Worm (Caenorhabditis elegans): ENCODE results near the gene F10G2.1.

F10G2.1 gene

DNA sequence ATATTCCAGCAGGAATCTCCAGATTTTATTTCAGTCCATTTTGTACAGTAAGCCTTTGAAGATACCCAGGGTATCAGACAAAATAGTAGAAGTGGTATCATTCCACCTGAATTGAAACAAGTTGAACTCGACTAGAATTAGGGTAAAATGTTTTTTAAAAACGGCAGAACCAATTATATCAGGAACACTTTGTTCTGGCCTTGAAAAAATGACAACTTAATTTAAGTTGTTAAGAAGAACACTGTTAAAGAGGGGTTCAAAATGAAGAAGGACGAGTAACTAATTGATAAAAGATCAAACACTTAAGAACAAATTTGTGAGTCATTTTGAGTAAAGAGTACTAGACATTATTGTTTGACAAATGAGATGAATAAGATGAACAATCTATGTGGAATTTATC is 11.4 kb upstream of the F10G2.1 start, which contains the start of gene lmd-4:
lmd-4 (minus strand) TSS at position 101 of the 400 bp plus-strand sequence.
- TF ChIP-seq ttx-3 (tag; optimal IDR thresholded peaks at IDR 0.05) (no peak), nhr-232 (tag; optimal IDR thresholded peaks at IDR 0.05) (no peak), mec-3 (tag; optimal IDR thresholded peaks at IDR 0.05; ENCODE audit: borderline replicate concordance) (no peak), gmeb-2 (tag; optimal IDR thresholded peaks at IDR 0.05) (no peak), hlh-8 (tag; optimal IDR thresholded peaks at IDR 0.05) (no peak), unc-3 (GFP tag; conservative IDR thresholded peaks at IDR 0.05) (no peak), unc-3 (tag; optimal IDR thresholded peaks at IDR 0.05) (no peak), ama-1 (optimal IDR thresholded peaks at IDR 0.05) (no peak), ceh-24 (tag; optimal IDR thresholded peaks at IDR 0.05) (no peak), unc-42 (tag; optimal IDR thresholded peaks at IDR 0.05) (no peak), ceh-9 (tag; optimal IDR thresholded peaks at IDR 0.05) (no peak), npax-4 (tag; optimal IDR thresholded peaks at IDR 0.05) (no peak), Y22D7AL.16 (tag; optimal IDR thresholded peaks at IDR 0.05) (no peak), ceh-31 (tag; optimal IDR thresholded peaks at IDR 0.05) (no peak), hlh-15 (tag; optimal IDR thresholded peaks at IDR 0.05) (no peak)

DNA sequence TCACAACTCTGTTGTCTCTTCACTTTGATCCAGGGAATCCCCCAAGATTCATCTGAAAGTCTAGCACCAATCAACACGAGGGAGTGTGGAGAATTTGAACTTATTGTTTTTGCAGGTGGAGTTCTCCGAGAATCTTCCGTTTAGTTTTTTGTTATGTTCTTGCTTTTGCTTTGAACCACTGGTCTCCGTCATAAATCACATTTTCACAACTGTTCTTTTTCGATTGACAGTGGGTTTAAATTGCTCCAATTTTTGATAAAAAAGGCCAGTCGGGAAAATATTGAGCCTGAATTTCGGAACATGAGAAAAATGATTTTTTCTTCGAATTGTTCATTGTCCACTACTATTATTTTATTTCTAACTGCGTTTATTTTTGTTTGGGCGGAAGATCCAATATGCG is 10.4 kb upstream of the F10G2.1 start, which contains the start of gene F10G2.10:
F10G2.10 (plus strand) TSS at position 301 of the 400 bp plus-strand sequence.
- no peak for TF ChIP-seq pag-3 (tag; optimal IDR thresholded peaks at IDR 0.05; ENCODE audit: borderline replicate concordance)
- TF ChIP-seq eyg-1 (tag; optimal IDR thresholded peaks at IDR 0.05): no peak
- TF ChIP-seq hlh-8 (tag; optimal IDR thresholded peaks at IDR 0.05): no peak
- TF ChIP-seq unc-86 (tag; optimal IDR thresholded peaks at IDR 0.05): no peak
- no peak for TF ChIP-seq K09A11.1 (tag; optimal IDR thresholded peaks at IDR 0.05; ENCODE audit: insufficient read depth)
- TF ChIP-seq syd-9 (tag; optimal IDR thresholded peaks at IDR 0.05): no peak
- TF ChIP-seq ceh-9 (tag; optimal IDR thresholded peaks at IDR 0.05): no peak
- TF ChIP-seq Y22D7AL.16 (tag; optimal IDR thresholded peaks at IDR 0.05): no peak
- no peak for TF ChIP-seq hlh-15 (tag; optimal IDR thresholded peaks at IDR 0.05)
- no peak for TF ChIP-seq pax-1 (tag; optimal IDR thresholded peaks at IDR 0.05)
- TF ChIP-seq ceh-18 (tag; optimal IDR thresholded peaks at IDR 0.05): no peak
- TF ChIP-seq unc-42 (tag; optimal IDR thresholded peaks at IDR 0.05): no peak
- TF ChIP-seq lim-6 (tag; optimal IDR thresholded peaks at IDR 0.05): no peak
- no peak for TF ChIP-seq unc-55 (GFP tag; optimal IDR thresholded peaks at IDR 0.05)
- TF ChIP-seq sox-4 (tag; optimal IDR thresholded peaks at IDR 0.05): no peak
- no peak for TF ChIP-seq elt-4 (tag; optimal IDR thresholded peaks at IDR 0.05)
- TF ChIP-seq pha-2 (tag; optimal IDR thresholded peaks at IDR 0.05): no peak
- no peak for TF ChIP-seq npax-4 (tag; optimal IDR thresholded peaks at IDR 0.05)

- no peak for TF ChIP-seq nfya-1 (tag; optimal IDR thresholded peaks at IDR 0.05)
- TF ChIP-seq ceh-30 (tag; optimal IDR thresholded peaks at IDR 0.05): no peak
- TF ChIP-seq C08G9.2 (tag; optimal IDR thresholded peaks at IDR 0.05): no peak
- no peak for TF ChIP-seq nhr-11 (tag; optimal IDR thresholded peaks at IDR 0.05)
- TF ChIP-seq fkh-6 (tag; optimal IDR thresholded peaks at IDR 0.05): no peak
- no peak for TF ChIP-seq T23F11.4 (GFP tag; optimal IDR thresholded peaks at IDR 0.05)
- TF ChIP-seq ref-2 (tag; optimal IDR thresholded peaks at IDR 0.05): no peak
- no peak for TF ChIP-seq pag-3 (tag; optimal IDR thresholded peaks at IDR 0.05; ENCODE audit: borderline replicate concordance)
- TF ChIP-seq hlh-15 (tag; optimal IDR thresholded peaks at IDR 0.05): no peak
- no peak for TF ChIP-seq fkh-10 (GFP tag; optimal IDR thresholded peaks at IDR 0.05)
- no peak for TF ChIP-seq sox-4 (tag; optimal IDR thresholded peaks at IDR 0.05)
- TF ChIP-seq pros-1 (tag; optimal IDR thresholded peaks at IDR 0.05): no peak
- TF ChIP-seq rnt-1 (tag; optimal IDR thresholded peaks at IDR 0.05): no peak
- TF ChIP-seq sdc-2 (tag; optimal IDR thresholded peaks at IDR 0.05): no peak
- no peak for TF ChIP-seq ahr-1 (tag; optimal IDR thresholded peaks at IDR 0.05)
- no peak for TF ChIP-seq che-1 (tag; optimal IDR thresholded peaks at IDR 0.05)
- TF ChIP-seq pqm-1 (tag; optimal IDR thresholded peaks at IDR 0.05): no peak
- no peak for TF ChIP-seq syd-9 (tag; optimal IDR thresholded peaks at IDR 0.05)
- no peak for TF ChIP-seq unc-86 (tag; optimal IDR thresholded peaks at IDR 0.05)
- TF ChIP-seq ceh-22 (tag; optimal IDR thresholded peaks at IDR 0.05): no peak
Observed at ce11 chrV:7325285-7325684, 7.1 kb upstream of the F10G2.1 start, which contains the start of gene srx-92. Gene srx-92, minus strand, starts transcription at chrV:7325385.
